Fruit fly (Drosophila melanogaster): ENCODE data around the gene Hmr.

The Hmr gene

DNA sequence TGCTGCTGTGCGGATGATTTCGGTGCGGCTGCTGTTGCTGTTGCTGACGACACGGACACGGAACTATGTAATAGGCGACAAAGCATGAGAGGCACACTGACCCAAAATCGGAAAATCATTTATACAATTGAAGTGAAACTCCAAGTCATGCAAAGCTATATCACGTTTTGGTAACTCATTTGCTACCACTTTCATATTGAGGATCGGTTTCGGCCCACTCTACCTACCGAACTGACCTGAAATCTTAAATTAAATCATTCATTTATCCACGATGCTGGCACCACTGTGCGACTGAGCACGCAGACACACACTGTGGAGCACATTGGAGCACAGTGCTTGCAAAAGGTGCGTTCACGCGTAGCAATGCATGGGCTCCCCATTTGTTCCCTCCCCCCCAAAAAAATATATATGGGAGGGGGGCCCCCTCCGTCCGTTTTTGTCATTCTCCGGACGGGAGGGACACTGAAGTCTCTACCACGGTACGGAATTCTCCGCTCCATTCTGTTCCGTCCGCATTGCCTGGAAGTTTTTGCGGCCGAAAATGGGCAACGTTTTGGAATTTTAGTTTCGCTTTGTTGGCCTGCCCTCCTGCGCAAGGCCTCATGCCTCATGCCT lies 25.4 kb downstream of the Hmr start:
- TF ChIP-seq Ets98B (GFP tag; IDR thresholded peaks at IDR 0.05): peak; percentile 89
- peak; percentile 23 for TF ChIP-seq Snoo (tag; optimal IDR thresholded peaks at IDR 0.05)
- TF ChIP-seq gl (tag; optimal IDR thresholded peaks at IDR 0.05): peak; percentile 76
- TF ChIP-seq EcR (GFP tag; optimal IDR thresholded peaks at IDR 0.05): no peak
- TF ChIP-seq CG4496 (GFP tag; IDR thresholded peaks at IDR 0.05): peak; percentile 92
- peak; percentile 89 for TF ChIP-seq CG8301 (tag; optimal IDR thresholded peaks at IDR 0.05)
- TF ChIP-seq D1 (tag; optimal IDR thresholded peaks at IDR 0.05): no peak
- peak; percentile 85 for TF ChIP-seq CG12605 (GFP tag; IDR thresholded peaks at IDR 0.05)
- peak; percentile 84 for TF ChIP-seq CG9948 (tag; optimal IDR thresholded peaks at IDR 0.05)
- TF ChIP-seq CG13204 (GFP tag; optimal IDR thresholded peaks at IDR 0.05): peak; percentile 62
- TF ChIP-seq Pif1B (GFP tag; optimal IDR thresholded peaks at IDR 0.05): peak; percentile 86
- peak; percentile 40; the same call in 1 of the 2 replicates for TF ChIP-seq CG10348 (GFP tag; IDR thresholded peaks at IDR 0.05)
- TF ChIP-seq Pif1A (GFP tag; optimal IDR thresholded peaks at IDR 0.05): peak; percentile 89
- TF ChIP-seq CG32121 (GFP tag; IDR thresholded peaks at IDR 0.05): peak; percentile 83
- peak; percentile 83 for TF ChIP-seq CG17806 (tag; optimal IDR thresholded peaks at IDR 0.05)
- peak; percentile 65 for TF ChIP-seq rn (GFP tag; IDR thresholded peaks at IDR 0.05)
- peak; percentile 83 for TF ChIP-seq CG8159 (tag; optimal IDR thresholded peaks at IDR 0.05)
- peak; percentile 84 for TF ChIP-seq CG34367 (tag; optimal IDR thresholded peaks at IDR 0.05)
- peak; percentile 91 for TF ChIP-seq CG14655 (GFP tag; optimal IDR thresholded peaks at IDR 0.05)
- peak; percentile 92 for TF ChIP-seq fd96Ca (GFP tag; IDR thresholded peaks at IDR 0.05)
- peak; percentile 79 for TF ChIP-seq CG15710 (tag; optimal IDR thresholded peaks at IDR 0.05)

DNA sequence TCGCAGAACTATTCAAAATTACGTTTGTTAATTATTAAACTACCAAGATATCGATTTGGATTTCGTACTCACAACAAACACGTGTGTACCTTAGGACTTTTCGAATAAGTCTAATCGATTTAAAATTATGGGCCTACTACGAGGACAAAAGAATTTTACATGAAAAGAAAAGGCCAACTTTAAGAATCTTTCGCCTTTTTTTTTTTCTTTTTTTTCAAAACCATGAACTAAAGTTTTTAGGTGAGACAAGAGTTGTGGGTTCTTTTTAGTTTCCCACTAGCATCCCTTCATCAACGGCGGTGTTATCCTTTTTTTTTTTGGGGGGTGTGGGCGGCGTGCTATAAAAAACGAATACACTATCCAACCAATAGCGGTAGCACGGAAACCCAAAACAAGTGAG lies 29.2 kb downstream of the Hmr start, which contains the start of gene CG15296:
TSS of gene CG15296 (minus strand) at position 101 of the 400 bp plus-strand sequence.
- TF ChIP-seq EcR (GFP tag; optimal IDR thresholded peaks at IDR 0.05): no peak
- TF ChIP-seq Ets98B (GFP tag; IDR thresholded peaks at IDR 0.05): no peak
- TF ChIP-seq D1 (tag; optimal IDR thresholded peaks at IDR 0.05): no peak

DNA sequence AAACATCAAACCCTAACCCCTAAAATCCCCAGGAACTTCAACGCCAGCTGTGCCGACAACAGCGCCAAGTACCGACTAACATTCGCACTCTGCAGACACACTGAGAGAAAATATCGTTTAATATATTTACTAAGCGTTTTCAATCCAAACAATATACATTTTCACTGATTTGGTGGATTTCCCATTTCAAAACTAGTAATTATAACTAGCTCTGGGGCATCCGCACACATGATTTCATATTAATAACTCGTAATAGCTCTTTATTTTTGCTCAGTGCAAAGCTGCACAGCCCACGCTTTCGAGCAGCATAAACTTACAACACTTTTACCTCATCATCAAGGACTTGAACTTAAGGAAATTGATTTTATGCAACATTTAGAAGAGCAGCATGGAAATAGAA lies 31.5 kb downstream of the Hmr start:
- TF ChIP-seq CG15710 (tag; optimal IDR thresholded peaks at IDR 0.05): no peak

DNA sequence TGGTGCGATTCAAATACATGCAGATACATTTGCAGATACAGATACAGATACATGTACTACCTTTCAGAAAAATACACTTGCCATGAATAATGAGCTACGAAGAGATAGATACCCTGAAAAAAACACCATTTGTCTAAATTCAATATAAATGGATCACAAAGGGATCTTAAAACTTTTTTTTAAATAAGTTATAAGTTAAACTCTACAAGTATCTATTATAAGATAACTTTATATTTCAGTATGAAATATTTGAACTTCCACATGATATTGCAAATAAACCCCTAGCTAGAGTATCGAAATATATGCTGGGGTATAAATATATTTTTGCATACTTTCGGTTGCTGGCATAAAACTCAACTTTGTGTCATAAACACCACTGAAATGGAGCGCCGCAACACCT lies 34.2 kb downstream of the Hmr start:
- TF ChIP-seq Pif1A (GFP tag; optimal IDR thresholded peaks at IDR 0.05) (peak; percentile 50), CG15710 (tag; optimal IDR thresholded peaks at IDR 0.05) (peak; percentile 64), CG17806 (tag; optimal IDR thresholded peaks at IDR 0.05) (peak; percentile 64), CG12605 (GFP tag; IDR thresholded peaks at IDR 0.05) (0 out of 2 replicates have a peak, but pooled peaks have one; percentile 35), Pif1B (GFP tag; optimal IDR thresholded peaks at IDR 0.05) (peak; percentile 54), Ets98B (GFP tag; IDR thresholded peaks at IDR 0.05) (peak; percentile 71), rn (GFP tag; IDR thresholded peaks at IDR 0.05) (no peak), Snoo (tag; optimal IDR thresholded peaks at IDR 0.05) (peak; percentile 63), CG8159 (tag; optimal IDR thresholded peaks at IDR 0.05) (peak; percentile 68), CG9948 (tag; optimal IDR thresholded peaks at IDR 0.05) (peak; percentile 75), fd96Ca (GFP tag; IDR thresholded peaks at IDR 0.05) (no peak), CG8301 (tag; optimal IDR thresholded peaks at IDR 0.05) (peak; percentile 77), D1 (tag; optimal IDR thresholded peaks at IDR 0.05) (peak; percentile 69), EcR (GFP tag; optimal IDR thresholded peaks at IDR 0.05) (no peak), CG4496 (GFP tag; IDR thresholded peaks at IDR 0.05) (peak; percentile 74), CG34367 (tag; optimal IDR thresholded peaks at IDR 0.05) (peak; percentile 37), gl (tag; optimal IDR thresholded peaks at IDR 0.05) (peak; percentile 2), CG13204 (GFP tag; optimal IDR thresholded peaks at IDR 0.05) (no peak), CG10348 (GFP tag; IDR thresholded peaks at IDR 0.05) (0 out of 2 replicates have a peak, but pooled peaks have one; percentile 17), CG32121 (GFP tag; IDR thresholded peaks at IDR 0.05) (peak; percentile 78), CG14655 (GFP tag; optimal IDR thresholded peaks at IDR 0.05) (peak; percentile 76)

DNA sequence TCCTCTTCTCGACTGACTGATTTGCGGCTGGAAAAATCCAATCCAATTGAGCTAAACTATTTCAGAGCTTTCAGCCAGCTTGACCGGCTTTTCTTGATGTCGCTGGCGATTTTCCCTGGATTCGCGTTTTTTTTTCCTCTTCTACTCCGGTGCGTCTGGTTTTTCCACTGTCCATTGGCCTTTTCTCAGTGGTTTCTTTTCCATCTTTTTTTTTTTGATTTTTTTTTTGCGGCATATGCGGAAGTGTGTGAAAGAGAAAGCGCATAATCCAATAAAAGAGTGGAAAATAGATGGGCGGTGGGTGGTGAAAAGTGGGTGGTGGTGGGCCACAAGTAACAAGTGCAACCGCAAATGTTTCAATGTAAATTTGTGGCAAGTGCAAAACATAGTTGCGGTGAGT lies 37.6 kb downstream of the Hmr start:
- TF ChIP-seq CG15710 (tag; optimal IDR thresholded peaks at IDR 0.05): no peak
- no peak for TF ChIP-seq Pif1A (GFP tag; optimal IDR thresholded peaks at IDR 0.05)
- TF ChIP-seq CG14655 (GFP tag; optimal IDR thresholded peaks at IDR 0.05): peak; percentile 20
- TF ChIP-seq Snoo (tag; optimal IDR thresholded peaks at IDR 0.05): no peak
- TF ChIP-seq fd96Ca (GFP tag; IDR thresholded peaks at IDR 0.05): no peak
- TF ChIP-seq CG32121 (GFP tag; IDR thresholded peaks at IDR 0.05): peak; percentile 17; the same call in 1 of the 2 replicates
- TF ChIP-seq Ets98B (GFP tag; IDR thresholded peaks at IDR 0.05): peak; percentile 43
- no peak; the same call in 2 of the 3 replicates for TF ChIP-seq CG4496 (GFP tag; IDR thresholded peaks at IDR 0.05)
- no peak for TF ChIP-seq CG10348 (GFP tag; IDR thresholded peaks at IDR 0.05)
- TF ChIP-seq CG8301 (tag; optimal IDR thresholded peaks at IDR 0.05): peak; percentile 14

DNA sequence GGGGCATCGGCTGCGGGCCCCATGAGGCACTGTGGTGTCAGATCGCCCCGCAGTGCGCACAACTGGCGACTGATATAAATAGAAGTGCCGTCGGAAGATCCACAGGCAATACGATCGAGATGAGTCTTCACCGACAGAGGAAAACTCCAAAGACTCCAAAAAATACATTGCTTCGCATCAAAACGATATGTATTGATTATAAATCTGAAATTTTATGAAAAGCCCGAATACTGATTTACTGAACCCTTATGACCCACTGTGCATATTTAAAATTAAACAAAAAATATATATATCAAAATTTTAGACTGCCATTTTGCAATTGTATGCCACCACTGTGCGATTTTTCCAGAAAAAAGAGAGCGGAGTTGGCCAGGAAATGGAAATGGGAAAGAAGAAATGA lies 38.2 kb downstream of the Hmr start:
- peak; percentile 87 for TF ChIP-seq Pif1A (GFP tag; optimal IDR thresholded peaks at IDR 0.05)
- no peak for TF ChIP-seq CG10348 (GFP tag; IDR thresholded peaks at IDR 0.05)
- TF ChIP-seq CG4496 (GFP tag; IDR thresholded peaks at IDR 0.05): peak; percentile 80; the same call in 2 of the 3 replicates
- peak; percentile 78 for TF ChIP-seq CG32121 (GFP tag; IDR thresholded peaks at IDR 0.05)
- peak; percentile 87 for TF ChIP-seq fd96Ca (GFP tag; IDR thresholded peaks at IDR 0.05)
- TF ChIP-seq EcR (GFP tag; optimal IDR thresholded peaks at IDR 0.05): no peak
- peak; percentile 58 for TF ChIP-seq CG34367 (tag; optimal IDR thresholded peaks at IDR 0.05)
- TF ChIP-seq D1 (tag; optimal IDR thresholded peaks at IDR 0.05): peak; percentile 21
- TF ChIP-seq gl (tag; optimal IDR thresholded peaks at IDR 0.05): peak; percentile 36
- peak; percentile 94 for TF ChIP-seq CG8301 (tag; optimal IDR thresholded peaks at IDR 0.05)
- peak; percentile 89 for TF ChIP-seq Snoo (tag; optimal IDR thresholded peaks at IDR 0.05)
- peak; percentile 74 for TF ChIP-seq rn (GFP tag; IDR thresholded peaks at IDR 0.05)
- TF ChIP-seq Ets98B (GFP tag; IDR thresholded peaks at IDR 0.05): peak; percentile 76
- peak; percentile 53 for TF ChIP-seq CG12605 (GFP tag; IDR thresholded peaks at IDR 0.05)
- TF ChIP-seq CG14655 (GFP tag; optimal IDR thresholded peaks at IDR 0.05): peak; percentile 97
- TF ChIP-seq CG17806 (tag; optimal IDR thresholded peaks at IDR 0.05): peak; percentile 70
- peak; percentile 67 for TF ChIP-seq CG15710 (tag; optimal IDR thresholded peaks at IDR 0.05)
- TF ChIP-seq Pif1B (GFP tag; optimal IDR thresholded peaks at IDR 0.05): peak; percentile 91
- peak; percentile 22 for TF ChIP-seq CG13204 (GFP tag; optimal IDR thresholded peaks at IDR 0.05)
- peak; percentile 75 for TF ChIP-seq CG9948 (tag; optimal IDR thresholded peaks at IDR 0.05)
- peak; percentile 73 for TF ChIP-seq CG8159 (tag; optimal IDR thresholded peaks at IDR 0.05)
